Fruit fly (Drosophila melanogaster) whole organism, embryonic: ENCODE measurements around the gene CG32276.

Experiments used
- C15 ChIP-seq: fragments of 200-800 bp; sonication (Bioruptor generic); IDR thresholded peaks from 3 replicates; pipeline ENCODE4 v1.3.6; 2022; ENCODE audit warnings: missing biosample characterization, missing genetic modification characterization
- CG10431 ChIP-seq: fragments of 200-800 bp; sonication (Bioruptor generic); optimal IDR thresholded peaks from 3 replicates; lab custom pipeline; 2018; ENCODE audit warnings: missing biosample characterization, mild to moderate bottlenecking, missing genetic modification characterization
- CG10654 ChIP-seq: fragments of 200-800 bp; sonication (Bioruptor generic); optimal IDR thresholded peaks from 2 replicates; lab custom pipeline; 2016; ENCODE audit warnings: missing biosample characterization, missing genetic modification characterization
- CG11560 ChIP-seq: fragments of 200-800 bp; sonication (Bioruptor generic); IDR thresholded peaks from 3 replicates; pipeline ENCODE4 v1.3.6; 2022; ENCODE audit warnings: missing biosample characterization, missing genetic modification characterization
- CG12236 ChIP-seq: fragments of 200-800 bp; sonication (Bioruptor generic); optimal IDR thresholded peaks from 2 replicates; lab custom pipeline; 2016; ENCODE audit warnings: missing biosample characterization, missing genetic modification characterization
- CG12942 ChIP-seq: fragments of 200-800 bp; sonication (Bioruptor generic); optimal IDR thresholded peaks from 3 replicates; lab custom pipeline; 2016; ENCODE audit warnings: missing biosample characterization, missing genetic modification characterization
- CG13775 ChIP-seq: fragments of 200-800 bp; sonication (Bioruptor generic); optimal IDR thresholded peaks from 3 replicates; lab custom pipeline; 2017; ENCODE audit warnings: missing biosample characterization, mild to moderate bottlenecking, missing genetic modification characterization
- CG15479 ChIP-seq: fragments of 200-800 bp; sonication (Bioruptor generic); optimal IDR thresholded peaks from 3 replicates; lab custom pipeline; 2019; ENCODE audit warnings: missing biosample characterization, mild to moderate bottlenecking, missing genetic modification characterization, moderate library complexity
- CG16863 ChIP-seq: fragments of 200-800 bp; sonication (Bioruptor generic); optimal IDR thresholded peaks from 3 replicates; lab custom pipeline; 2016; ENCODE audit warnings: missing biosample characterization, missing genetic modification characterization
- CG30431 ChIP-seq: fragments of 200-800 bp; sonication (Bioruptor generic); optimal IDR thresholded peaks from 2 replicates; lab custom pipeline; 2017; ENCODE audit warnings: missing biosample characterization, missing genetic modification characterization
- CG3847 ChIP-seq: fragments of 200-800 bp; sonication (Bioruptor generic); IDR thresholded peaks from 2 replicates; pipeline ENCODE4 v1.3.6; 2022; ENCODE audit warnings: missing biosample characterization, missing genetic modification characterization
- CG3995 ChIP-seq: fragments of 200-800 bp; sonication (Bioruptor generic); optimal IDR thresholded peaks from 3 replicates; lab custom pipeline; 2016; ENCODE audit warnings: missing biosample characterization, missing genetic modification characterization
- CG6272 ChIP-seq: fragments of 200-800 bp; sonication (Bioruptor generic); IDR thresholded peaks from 2 replicates; pipeline ENCODE4 v1.3.6; 2022; ENCODE audit warnings: missing biosample characterization, missing genetic modification characterization
- CG7357 ChIP-seq: fragments of 200-800 bp; sonication (Bioruptor generic); IDR thresholded peaks from 3 replicates; pipeline ENCODE4 v1.3.6; 2022; ENCODE audit warnings: missing biosample characterization, missing genetic modification characterization
- CG7963 ChIP-seq: fragments of 200-800 bp; sonication (Bioruptor generic); IDR thresholded peaks from 3 replicates; pipeline ENCODE4 v1.3.6; 2022; ENCODE audit warnings: missing biosample characterization, missing genetic modification characterization; ENCODE audit not compliant: partially characterized antibody
- CG7987 ChIP-seq: fragments of 200-800 bp; sonication (Bioruptor generic); optimal IDR thresholded peaks from 2 replicates; lab custom pipeline; 2018; ENCODE audit warnings: missing biosample characterization, mild to moderate bottlenecking, missing genetic modification characterization, moderate library complexity
- CG8359 ChIP-seq: fragments of 200-800 bp; sonication (Bioruptor generic); optimal IDR thresholded peaks from 2 replicates; lab custom pipeline; 2017; ENCODE audit warnings: missing biosample characterization, mild to moderate bottlenecking, missing genetic modification characterization, borderline replicate concordance
- CG9437 ChIP-seq: fragments of 200-800 bp; sonication (Bioruptor generic); optimal IDR thresholded peaks from 2 replicates; lab custom pipeline; 2018; ENCODE audit warnings: missing biosample characterization, mild to moderate bottlenecking, missing genetic modification characterization
- D19B ChIP-seq: fragments of 200-800 bp; sonication (Bioruptor generic); optimal IDR thresholded peaks from 2 replicates; lab custom pipeline; 2017; ENCODE audit warnings: missing biosample characterization, mild to moderate bottlenecking, missing genetic modification characterization
- Dip2 ChIP-seq: fragments of 200-800 bp; sonication (Bioruptor generic); IDR thresholded peaks from 2 replicates; pipeline ENCODE4 v1.3.6; 2022; ENCODE audit warnings: missing biosample characterization, missing genetic modification characterization
- Dref ChIP-seq: fragments of 200-800 bp; sonication (Bioruptor generic); IDR thresholded peaks from 2 replicates; pipeline ENCODE4 v1.3.6; 2022; ENCODE audit warnings: missing biosample characterization, missing genetic modification characterization
- Drgx ChIP-seq: fragments of 200-800 bp; sonication (Bioruptor generic); IDR thresholded peaks from 2 replicates; pipeline ENCODE4 v1.3.6; 2022; ENCODE audit warnings: missing biosample characterization, missing genetic modification characterization
- HLH3B ChIP-seq: fragments of 200-800 bp; sonication (Bioruptor generic); IDR thresholded peaks from 2 replicates; pipeline ENCODE4 v1.3.6; 2022; ENCODE audit warnings: missing biosample characterization, missing genetic modification characterization
- HmgZ ChIP-seq: fragments of 200-800 bp; sonication (Bioruptor generic); optimal IDR thresholded peaks from 2 replicates; lab custom pipeline; 2018; ENCODE audit warnings: missing biosample characterization, mild to moderate bottlenecking, missing genetic modification characterization
- Max ChIP-seq: fragments of 200-800 bp; sonication (Bioruptor generic); optimal IDR thresholded peaks from 2 replicates; lab custom pipeline; 2016; ENCODE audit warnings: missing biosample characterization, mild to moderate bottlenecking, missing genetic modification characterization
- Meics ChIP-seq: fragments of 200-800 bp; sonication (Bioruptor generic); optimal IDR thresholded peaks from 2 replicates; lab custom pipeline; 2017; ENCODE audit warnings: missing biosample characterization, mild to moderate bottlenecking, missing genetic modification characterization
- Oaz ChIP-seq: fragments of 200-800 bp; sonication (Bioruptor generic); IDR thresholded peaks from 2 replicates; pipeline ENCODE4 v1.3.6; 2022; ENCODE audit warnings: missing biosample characterization, missing genetic modification characterization
- Oli ChIP-seq: fragments of 200-800 bp; sonication (Bioruptor generic); optimal IDR thresholded peaks from 2 replicates; lab custom pipeline; 2018; ENCODE audit warnings: missing biosample characterization, mild to moderate bottlenecking, missing genetic modification characterization, moderate library complexity
- Ravus ChIP-seq: fragments of 200-800 bp; sonication (Bioruptor generic); IDR thresholded peaks from 2 replicates; pipeline ENCODE4 v1.3.6; 2022; ENCODE audit warnings: missing biosample characterization, missing genetic modification characterization
- Sry-δ ChIP-seq: fragments of 200-800 bp; sonication (Bioruptor generic); optimal IDR thresholded peaks from 2 replicates; lab custom pipeline; 2016; ENCODE audit warnings: missing biosample characterization, missing genetic modification characterization
- ab ChIP-seq: fragments of 200-800 bp; sonication (Bioruptor generic); optimal IDR thresholded peaks from 2 replicates; lab custom pipeline; 2016; ENCODE audit warnings: missing biosample characterization, missing genetic modification characterization
- abd-A ChIP-seq: fragments of 200-800 bp; sonication (Bioruptor generic); optimal IDR thresholded peaks from 3 replicates; lab custom pipeline; 2019; ENCODE audit warnings: missing biosample characterization, mild to moderate bottlenecking, missing genetic modification characterization, moderate library complexity
- aop ChIP-seq: fragments of 200-800 bp; sonication (Bioruptor generic); IDR thresholded peaks from 2 replicates; pipeline ENCODE4 v1.3.6; 2022; ENCODE audit warnings: missing biosample characterization, missing genetic modification characterization
- bcd ChIP-seq: fragments of 200-800 bp; sonication (Bioruptor generic); optimal IDR thresholded peaks from 2 replicates; lab custom pipeline; 2017; ENCODE audit warnings: missing biosample characterization, mild to moderate bottlenecking, missing genetic modification characterization
- br ChIP-seq: fragments of >200 bp; optimal IDR thresholded peaks from 2 replicates; lab custom pipeline; 2017
- chm ChIP-seq: fragments of 200-800 bp; sonication (Bioruptor generic); IDR thresholded peaks from 2 replicates; pipeline ENCODE4 v1.3.6; 2022; ENCODE audit warnings: missing biosample characterization, missing genetic modification characterization
- dan ChIP-seq: fragments of 200-800 bp; sonication (Bioruptor generic); IDR thresholded peaks from 2 replicates; pipeline ENCODE4 v1.3.6; 2022; ENCODE audit warnings: missing biosample characterization, missing genetic modification characterization
- en ChIP-seq: fragments of 200-800 bp; sonication (Bioruptor generic); optimal IDR thresholded peaks from 2 replicates; lab custom pipeline; 2016; ENCODE audit warnings: missing biosample characterization, missing genetic modification characterization
- exex ChIP-seq: fragments of 200-800 bp; sonication (Bioruptor generic); optimal IDR thresholded peaks from 4 replicates; lab custom pipeline; 2018; ENCODE audit warnings: missing biosample characterization, mild to moderate bottlenecking, missing genetic modification characterization, moderate library complexity
- gcm ChIP-seq: fragments of 200-800 bp; sonication (Bioruptor generic); optimal IDR thresholded peaks from 2 replicates; lab custom pipeline; 2019; ENCODE audit warnings: missing biosample characterization, mild to moderate bottlenecking, missing genetic modification characterization, moderate library complexity
- hb ChIP-seq: fragments of 200-800 bp; sonication (Bioruptor generic); IDR thresholded peaks from 3 replicates; pipeline ENCODE4 v1.3.6; 2022; ENCODE audit warnings: missing biosample characterization, missing genetic modification characterization; ENCODE audit not compliant: partially characterized antibody
- her ChIP-seq: fragments of 200-800 bp; sonication (Bioruptor generic); optimal IDR thresholded peaks from 2 replicates; lab custom pipeline; 2016; ENCODE audit warnings: missing biosample characterization, missing genetic modification characterization
- lab ChIP-seq: fragments of 200-800 bp; sonication (Bioruptor generic); optimal IDR thresholded peaks from 3 replicates; lab custom pipeline; 2017; ENCODE audit warnings: missing biosample characterization, missing genetic modification characterization, mild to moderate bottlenecking, moderate library complexity, missing genetic modification reagents
- otp ChIP-seq: fragments of 200-800 bp; sonication (Bioruptor generic); IDR thresholded peaks from 3 replicates; pipeline ENCODE4, ENCODE4 v1.3.6; 2022; ENCODE audit warnings: missing biosample characterization, missing genetic modification characterization
- pfk ChIP-seq: fragments of 200-800 bp; sonication (Bioruptor generic); optimal IDR thresholded peaks from 2 replicates; lab custom pipeline; 2018; ENCODE audit warnings: missing biosample characterization, mild to moderate bottlenecking, missing genetic modification characterization, moderate library complexity
- pzg ChIP-seq: fragments of 200-800 bp; sonication (Bioruptor generic); optimal IDR thresholded peaks from 3 replicates; lab custom pipeline; 2018; ENCODE audit warnings: missing biosample characterization, mild to moderate bottlenecking, missing genetic modification characterization, moderate library complexity
- repo ChIP-seq: fragments of 200-800 bp; sonication (Bioruptor generic); optimal IDR thresholded peaks from 2 replicates; lab custom pipeline; 2016; ENCODE audit warnings: missing biosample characterization, missing genetic modification characterization
- stc ChIP-seq: fragments of 200-800 bp; sonication (Bioruptor generic); IDR thresholded peaks from 2 replicates; pipeline ENCODE4 v1.3.6; 2022; ENCODE audit warnings: missing biosample characterization, missing genetic modification characterization
- sug ChIP-seq: fragments of 200-800 bp; optimal IDR thresholded peaks from 2 replicates; lab custom pipeline; 2019; ENCODE audit warnings: missing biosample characterization, mild to moderate bottlenecking, missing genetic modification characterization, moderate library complexity

CG32276 gene

dm6 chr3L:3148125-3149059 lies 50.5 kb downstream of the CG32276 start, which contains the start of the genes Usp5 and BtbVII (continued):
- TF ChIP-seq gcm (GFP tag; lab: Kevin White, UChicago) (no peak), en (GFP tag; lab: Kevin White, UChicago) (no peak), CG3847 (GFP tag; lab: Robert Waterston, UW) (peak; percentile 68), C15 (GFP tag; lab: Robert Waterston, UW) (no peak), CG7963 (peak; percentile 80), exex (peak; percentile 16), CG6272 (GFP tag; lab: Robert Waterston, UW) (peak; percentile 42; the same call in 1 of the 2 replicates), aop (GFP tag; lab: Robert Waterston, UW) (no peak), CG10431 (GFP tag; lab: Kevin White, UChicago) (no peak), HLH3B (GFP tag; lab: Robert Waterston, UW) (0 out of 2 replicates have a peak, but pooled peaks have one; percentile 14), CG13775 (GFP tag; lab: Kevin White, UChicago) (peak; percentile 70), Drgx (GFP tag; lab: Robert Waterston, UW) (peak; percentile 62), chm (peak; percentile 36; the same call in 1 of the 2 replicates), CG7357 (GFP tag; lab: Robert Waterston, UW) (0 out of 3 replicates have a peak, but pooled peaks have one; percentile 12), lab (peak; percentile 67), abd-A (tag; lab: Kevin White, UChicago) (no peak), CG12236 (GFP tag; lab: Kevin White, UChicago) (no peak), CG10654 (GFP tag; lab: Kevin White, UChicago) (peak; percentile 39), Sry-δ (peak; percentile 96), sug (tag; lab: Kevin White, UChicago) (peak; percentile 64), Ravus (GFP tag; lab: Robert Waterston, UW) (no peak), CG8359 (GFP tag; lab: Kevin White, UChicago) (no peak), Meics (GFP tag; lab: Kevin White, UChicago) (peak; percentile 23), Oli (peak; percentile 39), CG9437 (GFP tag; lab: Kevin White, UChicago) (peak; percentile 93), her (GFP tag; lab: Kevin White, UChicago) (peak; percentile 74), otp (GFP tag; lab: Robert Waterston, UW) (0 out of 3 replicates have a peak, but pooled peaks have one; percentile 15), Dip2 (GFP tag; lab: Robert Waterston, UW) (no peak), Max (GFP tag; lab: Kevin White, UChicago) (peak; percentile 43), CG11560 (no peak), pfk (GFP tag; lab: Kevin White, UChicago) (no peak), CG7987 (GFP tag; lab: Kevin White, UChicago) (no peak), CG12942 (peak; percentile 50), CG30431 (GFP tag; lab: Kevin White, UChicago) (peak; percentile 6), CG3995 (peak; percentile 29), hb (GFP tag; lab: Robert Waterston, UW) (peak; percentile 91), HmgZ (tag; lab: Kevin White, UChicago) (peak; percentile 69), D19B (no peak), pzg (peak; percentile 91), ab (GFP tag; lab: Kevin White, UChicago) (no peak), stc (no peak), repo (no peak), CG15479 (GFP tag; lab: Kevin White, UChicago) (no peak), bcd (GFP tag; lab: Kevin White, UChicago) (peak; percentile 37), br (lab: Kevin White, UChicago) (no peak), Oaz (GFP tag; lab: Robert Waterston, UW) (0 out of 2 replicates have a peak, but pooled peaks have one; percentile 25), CG16863 (GFP tag; lab: Kevin White, UChicago) (peak; percentile 68), Dref (GFP tag; lab: Robert Waterston, UW) (peak; percentile 37; the same call in 1 of the 2 replicates), dan (no peak)
